Worm (Caenorhabditis elegans) whole organism, L1 larva: ENCODE results near the gene ascc-1.
A peak's percentile ranks its signal among the peaks of the same experiment; 100 is the strongest.

Source experiments
- C16A3.4 ChIP-seq: fragments of 150-350 bp; optimal IDR thresholded peaks from 2 replicates; lab custom pipeline; 2014; ENCODE audit warnings: missing biosample characterization, missing genetic modification characterization
- C34B4.2 ChIP-seq: sonication (generic microtip); optimal IDR thresholded peaks from 2 replicates; lab custom pipeline; 2017; ENCODE audit warnings: mild to moderate bottlenecking, missing genetic modification characterization, missing compliant biosample characterization
- alr-1 ChIP-seq: fragments of 200-800 bp; sonication (Bioruptor generic); optimal IDR thresholded peaks from 2 replicates; lab custom pipeline; 2018; ENCODE audit warnings: borderline replicate concordance, mild to moderate bottlenecking, missing genetic modification characterization, missing compliant biosample characterization
- ama-1 ChIP-seq: fragments of 150-350 bp; optimal IDR thresholded peaks from 2 replicates; lab custom pipeline; 2014
- blmp-1 ChIP-seq: fragments of 150-350 bp; optimal IDR thresholded peaks from 2 replicates; lab custom pipeline; 2014; ENCODE audit warnings: missing biosample characterization, missing genetic modification characterization
- ceh-8 ChIP-seq: fragments of 200-800 bp; sonication (Bioruptor generic); optimal IDR thresholded peaks from 2 replicates; lab custom pipeline; 2018; ENCODE audit warnings: mild to moderate bottlenecking, missing genetic modification characterization, moderate library complexity, missing compliant biosample characterization
- ceh-88 ChIP-seq: fragments of 200-800 bp; sonication (Bioruptor generic); IDR thresholded peaks from 2 replicates; pipeline ENCODE4 v1.3.6; 2022; ENCODE audit warnings: missing genetic modification characterization, missing compliant biosample characterization
- ces-1 ChIP-seq: fragments of 150-350 bp; optimal IDR thresholded peaks from 2 replicates; lab custom pipeline; 2014; ENCODE audit warnings: missing biosample characterization, missing genetic modification reagents, missing genetic modification characterization
- dpl-1 ChIP-seq, 3 experiments: fragments of 150-350 bp in 2 of 3; sonication (generic microtip) in 1 of 3; optimal IDR thresholded peaks; 2 replicates each; lab custom pipeline; 2014 to 2017; ENCODE audit warnings: missing biosample characterization in 3 of 3, missing genetic modification characterization in 3 of 3, missing genetic modification reagents in 3 of 3
- efl-1 ChIP-seq, 4 experiments: fragments of 150-350 bp; optimal IDR thresholded peaks in 3 of 4; peaks in 1 of 4; 1 replicate in 1 of 4; 2 replicates in 3 of 4; lab custom pipeline; 2014; ENCODE audit warnings: missing biosample characterization in 2 of 4, missing genetic modification characterization in 2 of 4, missing genetic modification reagents in 2 of 4
- efl-3 ChIP-seq: fragments of 200-800 bp; sonication (Bioruptor generic); optimal IDR thresholded peaks from 2 replicates; lab custom pipeline; 2018; ENCODE audit warnings: mild to moderate bottlenecking, missing genetic modification characterization, missing compliant biosample characterization
- egl-13 ChIP-seq: sonication (generic microtip); optimal IDR thresholded peaks from 2 replicates; lab custom pipeline; 2016; ENCODE audit warnings: missing genotype, missing genetic modification reagents, missing genetic modification characterization, missing compliant biosample characterization
- egl-27 ChIP-seq, 2 experiments: fragments of 150-350 bp in 1 of 2; sonication (generic microtip); optimal IDR thresholded peaks; 3 replicates each; lab custom pipeline; 2017 to 2018; ENCODE audit warnings: missing biosample characterization in 2 of 2, missing genetic modification characterization in 2 of 2, missing genetic modification reagents in 2 of 2
- elt-2 ChIP-seq: sonication (generic microtip); optimal IDR thresholded peaks from 2 replicates; lab custom pipeline; 2016; ENCODE audit warnings: missing genetic modification characterization, mild to moderate bottlenecking, inconsistent platforms, missing compliant biosample characterization, missing genetic modification reagents
- elt-3 ChIP-seq, 6 experiments: fragments of 150-350 bp in 1 of 6; sonication (generic microtip); optimal IDR thresholded peaks; 2 replicates each; lab custom pipeline; 2017 to 2018; ENCODE audit warnings: missing biosample characterization in 6 of 6, missing genetic modification characterization in 6 of 6, inconsistent platforms in 1 of 6
- ets-5 ChIP-seq: fragments of 200-800 bp; sonication (Bioruptor generic); IDR thresholded peaks from 2 replicates; pipeline ENCODE4 v1.3.6; 2022; ENCODE audit warnings: missing genetic modification characterization, missing compliant biosample characterization
- fkh-10 ChIP-seq: sonication (generic microtip); optimal IDR thresholded peaks from 2 replicates; lab custom pipeline; 2017; ENCODE audit warnings: missing biosample characterization, missing genetic modification reagents, missing genetic modification characterization
- hlh-4 ChIP-seq: sonication (generic microtip); optimal IDR thresholded peaks from 2 replicates; lab custom pipeline; 2016; ENCODE audit warnings: mild to moderate bottlenecking, missing genetic modification characterization, missing compliant biosample characterization
- irx-1 ChIP-seq: sonication (generic microtip); optimal IDR thresholded peaks from 2 replicates; lab custom pipeline; 2016; ENCODE audit warnings: missing genetic modification characterization, missing compliant biosample characterization
- jun-1 ChIP-seq: fragments of 150-350 bp; optimal IDR thresholded peaks from 2 replicates; lab custom pipeline; 2014; ENCODE audit warnings: missing biosample characterization, missing genetic modification reagents, missing genetic modification characterization
- lin-13 ChIP-seq: fragments of 150-350 bp; optimal IDR thresholded peaks from 2 replicates; lab custom pipeline; 2014; ENCODE audit warnings: missing biosample characterization, missing genetic modification reagents, missing genetic modification characterization
- lin-39 ChIP-seq: fragments of 150-350 bp; optimal IDR thresholded peaks from 2 replicates; lab custom pipeline; 2014; ENCODE audit warnings: missing biosample characterization, missing genetic modification reagents, missing genetic modification characterization
- lir-3 ChIP-seq: sonication (generic microtip); optimal IDR thresholded peaks from 2 replicates; lab custom pipeline; 2016; ENCODE audit warnings: mild to moderate bottlenecking, missing genetic modification characterization, moderate library complexity, missing compliant biosample characterization; ENCODE audit not compliant: poor library complexity
- mab-9 ChIP-seq: fragments of 200-800 bp; sonication (Bioruptor generic); IDR thresholded peaks from 2 replicates; pipeline ENCODE4 v1.3.6; 2022; ENCODE audit warnings: missing genetic modification reagents, missing genetic modification characterization, missing compliant biosample characterization
- mdl-1 ChIP-seq, 2 experiments: fragments of 150-350 bp; optimal IDR thresholded peaks; 2 replicates each; lab custom pipeline; 2014 to 2017; ENCODE audit warnings: missing biosample characterization in 2 of 2, missing genetic modification characterization in 2 of 2, inconsistent platforms in 1 of 2
- mep-1 ChIP-seq: fragments of 150-350 bp; optimal IDR thresholded peaks from 2 replicates; lab custom pipeline; 2014; ENCODE audit warnings: missing biosample characterization, missing genetic modification characterization
- nhr-11 ChIP-seq: fragments of 150-350 bp; optimal IDR thresholded peaks from 2 replicates; lab custom pipeline; 2014; ENCODE audit warnings: missing biosample characterization, missing genetic modification characterization
- nhr-20 ChIP-seq: sonication (generic microtip); optimal IDR thresholded peaks from 2 replicates; lab custom pipeline; 2016; ENCODE audit warnings: mild to moderate bottlenecking, missing genetic modification characterization, missing compliant biosample characterization
- nhr-237 ChIP-seq: fragments of 150-350 bp; optimal IDR thresholded peaks from 2 replicates; lab custom pipeline; 2014; ENCODE audit warnings: missing biosample characterization, missing genetic modification characterization
- nhr-76 ChIP-seq: sonication (generic microtip); optimal IDR thresholded peaks from 2 replicates; lab custom pipeline; 2017; ENCODE audit warnings: missing biosample characterization, missing genetic modification characterization
- nhr-85 ChIP-seq: sonication (generic microtip); peaks from one replicate; lab custom pipeline; 2016; ENCODE audit warnings: missing genetic modification characterization, inconsistent platforms, missing compliant biosample characterization
- nhr-90 ChIP-seq: sonication (generic microtip); optimal IDR thresholded peaks from 2 replicates; lab custom pipeline; 2016; ENCODE audit warnings: mild to moderate bottlenecking, missing genetic modification characterization, missing compliant biosample characterization; ENCODE audit not compliant: poor library complexity
- pag-3 ChIP-seq: sonication (generic microtip); optimal IDR thresholded peaks from 2 replicates; lab custom pipeline; 2017; ENCODE audit warnings: missing genetic modification characterization, mild to moderate bottlenecking, missing compliant biosample characterization, antibody characterized with exemption, borderline replicate concordance; ENCODE audit not compliant: insufficient read depth
- pax-3 ChIP-seq: fragments of 200-800 bp; sonication (Bioruptor generic); optimal IDR thresholded peaks from 2 replicates; lab custom pipeline; 2018; ENCODE audit warnings: mild to moderate bottlenecking, missing genetic modification characterization, moderate library complexity, missing compliant biosample characterization
- snpc-4 ChIP-seq: fragments of 150-350 bp; optimal IDR thresholded peaks from 2 replicates; lab custom pipeline; 2014; ENCODE audit warnings: missing biosample characterization, missing genetic modification characterization
- snu-23 ChIP-seq: sonication (generic microtip); optimal IDR thresholded peaks from 2 replicates; lab custom pipeline; 2016; ENCODE audit warnings: missing genetic modification characterization, missing compliant biosample characterization
- swsn-7 ChIP-seq: sonication (generic microtip); optimal IDR thresholded peaks from 2 replicates; lab custom pipeline; 2016; ENCODE audit warnings: missing genetic modification characterization, missing compliant biosample characterization
- unc-130 ChIP-seq: fragments of 150-350 bp; optimal IDR thresholded peaks from 2 replicates; lab custom pipeline; 2017; ENCODE audit warnings: missing biosample characterization, missing genetic modification characterization, inconsistent platforms
- unc-62 ChIP-seq: fragments of 150-350 bp; optimal IDR thresholded peaks from 2 replicates; lab custom pipeline; 2014; ENCODE audit warnings: missing biosample characterization, missing genetic modification reagents, missing genetic modification characterization
- zag-1 ChIP-seq: fragments of 150-350 bp; optimal IDR thresholded peaks from 2 replicates; lab custom pipeline; 2014; ENCODE audit warnings: missing biosample characterization, missing genetic modification characterization
- zip-4 ChIP-seq: fragments of 200-800 bp; sonication (Bioruptor generic); optimal IDR thresholded peaks from 2 replicates; lab custom pipeline; 2018; ENCODE audit warnings: mild to moderate bottlenecking, missing genetic modification characterization, moderate library complexity, missing compliant biosample characterization
- ztf-4 ChIP-seq: fragments of 150-350 bp; optimal IDR thresholded peaks from 2 replicates; lab custom pipeline; 2014; ENCODE audit warnings: missing biosample characterization, missing genetic modification characterization

The ascc-1 gene

ce11 chrII:66322-66721, 8.9 kb downstream of the ascc-1 start (continued):
- TF ChIP-seq egl-27 (tag; optimal IDR thresholded peaks at IDR 0.05; lab: Kevin White, UChicago) (no peak), efl-1 (optimal IDR thresholded peaks at IDR 0.05; lab: Kevin White, UChicago) (peak; percentile 27 to 38), efl-1 (GFP tag; optimal IDR thresholded peaks at IDR 0.05 in 1 of 2; lab: Kevin White, UChicago) (no peak), snu-23 (peak; percentile 71), snpc-4 (tag; lab: Kevin White, UChicago) (no peak), hlh-4 (tag; lab: Kevin White, UChicago) (no peak), unc-130 (tag; lab: Kevin White, UChicago) (no peak), mab-9 (GFP tag; lab: Robert Waterston, UW) (no peak), elt-3 (tag; optimal IDR thresholded peaks at IDR 0.05; lab: Kevin White, UChicago) (peak in 3 of 6 experiments; percentile 41 to 63 (median 47)), C16A3.4 (peak; percentile 21), nhr-20 (tag; lab: Kevin White, UChicago) (peak; percentile 60), lin-39 (no peak), efl-3 (GFP tag; lab: Kevin White, UChicago) (no peak), lir-3 (tag; lab: Kevin White, UChicago) (no peak), pax-3 (tag; lab: Kevin White, UChicago) (no peak), dpl-1 (GFP tag; optimal IDR thresholded peaks at IDR 0.05; lab: Kevin White, UChicago) (peak in 2 of 3 experiments; percentile 11 to 34), mdl-1 (tag; optimal IDR thresholded peaks at IDR 0.05; lab: Kevin White, UChicago) (peak in 1 of 2 experiments; percentile 55), swsn-7 (tag; lab: Kevin White, UChicago) (peak; percentile 33), jun-1 (peak; percentile 17), nhr-76 (tag; lab: Kevin White, UChicago) (no peak), nhr-85 (tag; lab: Kevin White, UChicago) (peak; percentile 92), C34B4.2 (tag; lab: Kevin White, UChicago) (no peak), pag-3 (tag; lab: Kevin White, UChicago) (peak; percentile 49), nhr-11 (no peak), lin-13 (no peak), ets-5 (GFP tag; lab: Robert Waterston, UW) (no peak), unc-62 (GFP tag; lab: Kevin White, UChicago) (no peak), ceh-8 (GFP tag; lab: Kevin White, UChicago) (peak; percentile 30), elt-2 (tag; lab: Kevin White, UChicago) (no peak), zip-4 (no peak), zag-1 (tag; lab: Kevin White, UChicago) (no peak), nhr-237 (tag; lab: Kevin White, UChicago) (no peak), alr-1 (tag; lab: Kevin White, UChicago) (no peak), ceh-88 (GFP tag; lab: Robert Waterston, UW) (no peak), ama-1 (lab: Kevin White, UChicago) (no peak), nhr-90 (peak; percentile 68), fkh-10 (no peak), mep-1 (tag; lab: Kevin White, UChicago) (peak; percentile 79), egl-13 (tag; lab: Kevin White, UChicago) (no peak), blmp-1 (tag; lab: Kevin White, UChicago) (peak; percentile 88), ztf-4 (tag; lab: Kevin White, UChicago) (peak; percentile 21)

- TF ChIP-seq hlh-4 (tag; lab: Kevin White, UChicago) (no peak), fkh-10 (no peak), ceh-88 (GFP tag; lab: Robert Waterston, UW) (no peak), ces-1 (GFP tag; lab: Kevin White, UChicago) (no peak), C16A3.4 (no peak), lin-39 (no peak), mdl-1 (tag; optimal IDR thresholded peaks at IDR 0.05; lab: Kevin White, UChicago) (no peak), irx-1 (tag; lab: Kevin White, UChicago) (no peak)
- TF ChIP-seq, all 84 proteins: peak for 0
Observed at ce11 chrII:67663-68062, 10.2 kb downstream of the ascc-1 start.
